Worm (Caenorhabditis elegans) whole organism, young adult: Measurements from ENCODE around the gene F11A5.17.

Source experiments
- F10E7.11 ChIP-seq: sonication (generic microtip); optimal IDR thresholded peaks from 2 replicates; lab custom pipeline; 2017; ENCODE audit warnings: mild to moderate bottlenecking, missing genetic modification characterization, moderate library complexity, missing compliant biosample characterization
- egl-18 ChIP-seq: fragments of 200-800 bp; sonication (Bioruptor generic); IDR thresholded peaks from 2 replicates; pipeline ENCODE4 v1.3.6; 2022; ENCODE audit warnings: missing genetic modification reagents, missing genetic modification characterization, missing compliant biosample characterization
- egrh-3 ChIP-seq: fragments of 200-800 bp; sonication (Bioruptor generic); IDR thresholded peaks from 2 replicates; pipeline ENCODE4 v1.3.6; 2022; ENCODE audit warnings: missing genetic modification reagents, missing genetic modification characterization, missing compliant biosample characterization
- mxl-1 ChIP-seq: sonication (generic microtip); optimal IDR thresholded peaks from 2 replicates; lab custom pipeline; 2016; ENCODE audit warnings: missing genetic modification characterization, missing compliant biosample characterization
- unc-130 ChIP-seq: sonication (generic microtip); optimal IDR thresholded peaks from 2 replicates; lab custom pipeline; 2016; ENCODE audit warnings: missing genetic modification reagents, missing genetic modification characterization, missing compliant biosample characterization

- TF ChIP-seq unc-130 (GFP tag; lab: Kevin White, UChicago) (no peak), egrh-3 (GFP tag; lab: Robert Waterston, UW) (no peak), mxl-1 (tag; lab: Kevin White, UChicago) (no peak), F10E7.11 (tag; lab: Kevin White, UChicago) (no peak), egl-18 (GFP tag; lab: Robert Waterston, UW) (no peak)
Observed at ce11 chrV:16195379-16195778, 6.5 kb upstream of the F11A5.17 start, which contains the start of gene rabr-3.
